Worm (Caenorhabditis elegans) whole organism, L2 larva: ENCODE measurements around the gene F25G6.9.

Source experiments
- ama-1 ChIP-seq: fragments of 150-350 bp; optimal IDR thresholded peaks from 2 replicates; lab custom pipeline; 2018; ENCODE audit warnings: inconsistent platforms
- ceh-82 ChIP-seq: fragments of 150-350 bp; optimal IDR thresholded peaks from 2 replicates; lab custom pipeline; 2014; ENCODE audit warnings: missing biosample characterization, missing genetic modification characterization
- dmd-4 ChIP-seq: sonication (generic microtip); optimal IDR thresholded peaks from 2 replicates; lab custom pipeline; 2017; ENCODE audit warnings: missing biosample characterization, missing genetic modification characterization
- fos-1 ChIP-seq: fragments of 150-350 bp; optimal IDR thresholded peaks from 2 replicates; lab custom pipeline; 2014; ENCODE audit warnings: missing biosample characterization, missing genetic modification characterization
- lin-13 ChIP-seq: fragments of 150-350 bp; optimal IDR thresholded peaks from 2 replicates; lab custom pipeline; 2014; ENCODE audit warnings: missing biosample characterization, missing genetic modification reagents, missing genetic modification characterization
- mdl-1 ChIP-seq, 2 experiments: fragments of 150-350 bp in 1 of 2; sonication (generic microtip) in 1 of 2; optimal IDR thresholded peaks; 2 replicates each; lab custom pipeline; 2017; ENCODE audit warnings: missing biosample characterization in 2 of 2, missing genetic modification characterization in 2 of 2
- nhr-11 ChIP-seq: fragments of 150-350 bp; optimal IDR thresholded peaks from 2 replicates; lab custom pipeline; 2014; ENCODE audit warnings: missing biosample characterization, missing genetic modification characterization
- nhr-25 ChIP-seq: fragments of 150-350 bp; sonication (generic microtip); optimal IDR thresholded peaks from 3 replicates; lab custom pipeline; 2014; ENCODE audit warnings: missing biosample characterization, missing genetic modification characterization
- nhr-77 ChIP-seq: fragments of 150-350 bp; optimal IDR thresholded peaks from 2 replicates; lab custom pipeline; 2014; ENCODE audit warnings: missing biosample characterization, missing genetic modification characterization
- skn-1 ChIP-seq: sonication (generic microtip); optimal IDR thresholded peaks from 2 replicates; lab custom pipeline; 2017; ENCODE audit warnings: missing biosample characterization, missing genetic modification characterization
- unc-39 ChIP-seq: fragments of 150-350 bp; optimal IDR thresholded peaks from 2 replicates; lab custom pipeline; 2014; ENCODE audit warnings: missing biosample characterization, missing genetic modification characterization
- zag-1 ChIP-seq: fragments of 150-350 bp; optimal IDR thresholded peaks from 2 replicates; lab custom pipeline; 2014; ENCODE audit warnings: missing biosample characterization, missing genetic modification characterization
- ztf-1 ChIP-seq: fragments of 200-800 bp; sonication (Bioruptor generic); conservative IDR thresholded peaks from 2 replicates; pipeline ENCODE4 v1.3.6; 2022; ENCODE audit warnings: missing genetic modification characterization, missing compliant biosample characterization
- ztf-4 ChIP-seq: fragments of 150-350 bp; optimal IDR thresholded peaks from 2 replicates; lab custom pipeline; 2014; ENCODE audit warnings: missing biosample characterization, missing genetic modification characterization

DNA sequence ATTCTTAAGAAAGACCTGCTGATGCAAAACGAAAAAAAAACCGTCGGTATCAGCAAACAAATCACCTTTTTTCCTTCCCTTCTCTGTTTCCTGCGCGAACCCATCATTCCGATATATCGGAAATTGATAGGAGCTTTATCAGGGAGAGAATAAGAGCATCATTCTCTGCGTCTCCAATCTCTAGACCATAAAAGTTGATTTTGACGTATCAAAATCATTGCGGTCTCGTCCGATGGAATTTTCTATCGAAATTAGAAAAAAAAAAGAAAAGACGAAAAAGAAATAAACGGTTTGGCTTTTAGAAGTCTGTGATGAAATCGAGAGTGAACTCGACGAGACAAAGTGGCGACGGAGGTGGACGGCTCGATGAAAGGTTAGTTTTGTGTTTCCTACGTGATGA lies 20.8 kb downstream of the F25G6.9 start, which contains the start of gene stdh-4:
- TF ChIP-seq skn-1 (tag; lab: Kevin White, UChicago) (no peak), nhr-25 (no peak), ztf-1 (GFP tag; lab: Robert Waterston, UW) (no peak), mdl-1 (tag; optimal IDR thresholded peaks at IDR 0.05; lab: Kevin White, UChicago) (no peak), ceh-82 (no peak), ama-1 (lab: Kevin White, UChicago) (no peak), dmd-4 (tag; lab: Kevin White, UChicago) (no peak), unc-39 (no peak), fos-1 (tag; lab: Kevin White, UChicago) (no peak), zag-1 (tag; lab: Kevin White, UChicago) (no peak), nhr-77 (tag; lab: Kevin White, UChicago) (no peak), nhr-11 (tag; lab: Kevin White, UChicago) (no peak), lin-13 (no peak), ztf-4 (tag; lab: Kevin White, UChicago) (no peak)
